Worm (Caenorhabditis elegans) whole organism, young adult: Measurements from ENCODE around the gene C36E8.4.

Experiments used
- F23B12.7 ChIP-seq: sonication (generic microtip); optimal IDR thresholded peaks from 2 replicates; lab custom pipeline; 2017; ENCODE audit warnings: missing genetic modification characterization, mild to moderate bottlenecking, missing compliant biosample characterization, antibody characterized with exemption, moderate library complexity; ENCODE audit not compliant: insufficient read depth
- F37B4.10 ChIP-seq: fragments of 200-800 bp; sonication (Bioruptor generic); IDR thresholded peaks from 2 replicates; pipeline ENCODE4 v1.3.6; 2022; ENCODE audit warnings: missing genetic modification characterization, missing compliant biosample characterization
- F49E8.2 ChIP-seq: sonication (generic microtip); optimal IDR thresholded peaks from 3 replicates; lab custom pipeline; 2017; ENCODE audit warnings: missing genetic modification characterization, mild to moderate bottlenecking, missing compliant biosample characterization, antibody characterized with exemption, moderate library complexity; ENCODE audit not compliant: insufficient read depth
- Y95B8A.8 ChIP-seq: fragments of 200-800 bp; sonication (Bioruptor generic); IDR thresholded peaks from 2 replicates; pipeline ENCODE4 v1.3.6; 2022; ENCODE audit warnings: missing genetic modification reagents, missing genetic modification characterization, missing compliant biosample characterization
- ZK185.1 ChIP-seq: sonication (generic microtip); optimal IDR thresholded peaks from 2 replicates; lab custom pipeline; 2016; ENCODE audit warnings: mild to moderate bottlenecking, missing genetic modification characterization, missing compliant biosample characterization; ENCODE audit not compliant: poor library complexity, severe bottlenecking
- ama-1 ChIP-seq, 3 experiments: fragments of 150-350 bp in 1 of 3; sonication (generic microtip) in 2 of 3; optimal IDR thresholded peaks; 2 replicates each; lab custom pipeline; 2014 to 2018; ENCODE audit warnings: missing biosample characterization in 2 of 3, missing genetic modification characterization in 2 of 3, missing genetic modification reagents in 2 of 3
- mcd-1 ChIP-seq: fragments of 200-800 bp; sonication (Bioruptor generic); IDR thresholded peaks from 2 replicates; pipeline ENCODE4 v1.3.6; 2022; ENCODE audit warnings: missing genetic modification reagents, missing genetic modification characterization, missing compliant biosample characterization
- mel-28 ChIP-seq: sonication (generic microtip); optimal IDR thresholded peaks from 2 replicates; lab custom pipeline; 2016; ENCODE audit warnings: borderline replicate concordance, mild to moderate bottlenecking, missing genetic modification characterization, missing compliant biosample characterization
- pha-4 ChIP-seq: fragments of 150-350 bp; sonication (generic microtip); optimal IDR thresholded peaks from 2 replicates; lab custom pipeline; 2014; ENCODE audit warnings: missing biosample characterization, missing genetic modification reagents, missing genetic modification characterization

ce11 chrIII:3964237-3964636 lies 47.9 kb upstream of the C36E8.4 start, which contains the start of gene R10E9.2:
- no peak for TF ChIP-seq mcd-1
- TF ChIP-seq ZK185.1 (tag; lab: Kevin White, UChicago): no peak
- no peak for TF ChIP-seq pha-4 (tag; lab: Kevin White, UChicago)
- TF ChIP-seq F23B12.7: no peak
- no peak for TF ChIP-seq F37B4.10
- no peak for TF ChIP-seq Y95B8A.8 (GFP tag; lab: Robert Waterston, UW)
- no peak for TF ChIP-seq ama-1 (optimal IDR thresholded peaks at IDR 0.05; lab: Kevin White, UChicago)
- TF ChIP-seq ama-1 (GFP tag; optimal IDR thresholded peaks at IDR 0.05; lab: Kevin White, UChicago): no peak
- TF ChIP-seq mel-28 (tag; lab: Kevin White, UChicago): no peak
- TF ChIP-seq F49E8.2 (tag; lab: Kevin White, UChicago): no peak
